3 worm cellular contexts compared by ENCODE assay signal in genomic region chrII:512630-513029, ce11.
TF ChIP-seq lines count a peak whose summit lies in the region.

No protein-coding gene starts in this region.

TF ChIP-seq in whole organism, L2 larva, 48 proteins besides CTCF, POLR2A, EP300 and RAD21:
- TF ChIP-seq mab-5 (tag; optimal IDR thresholded peaks at IDR 0.05; lab: Kevin White, UChicago), result peak; percentile 80
- no peak for TF ChIP-seq ZK546.5 (tag; optimal IDR thresholded peaks at IDR 0.05; lab: Kevin White, UChicago)
- no peak for TF ChIP-seq lsy-2 (tag; optimal IDR thresholded peaks at IDR 0.05; lab: Kevin White, UChicago)
- TF ChIP-seq unc-55 (GFP tag; optimal IDR thresholded peaks at IDR 0.05; lab: Kevin White, UChicago), result peak; percentile 54
- no peak for TF ChIP-seq Y55F3AM.14 (GFP tag; optimal IDR thresholded peaks at IDR 0.05; lab: Kevin White, UChicago)
- TF ChIP-seq sma-3 (GFP tag; optimal IDR thresholded peaks at IDR 0.05; lab: Kevin White, UChicago), result no peak

TF ChIP-seq in whole organism, L3 larva, 47 proteins besides CTCF, POLR2A, EP300 and RAD21:
- peak; percentile 53 for TF ChIP-seq elt-1 (tag; optimal IDR thresholded peaks at IDR 0.05; lab: Kevin White, UChicago)
- peak; percentile 4 for TF ChIP-seq lin-39 (tag; optimal IDR thresholded peaks at IDR 0.05; lab: Kevin White, UChicago)
- TF ChIP-seq nhr-76 (tag; optimal IDR thresholded peaks at IDR 0.05; lab: Kevin White, UChicago), result no peak
TF ChIP-seq in whole organism, L3 larva: peak in this region for 2.

TF ChIP-seq in whole organism, L4 larva, 104 proteins besides CTCF, POLR2A, EP300 and RAD21:
- peak; percentile 25; the same call in 1 of the 2 replicates for TF ChIP-seq ceh-20 (GFP tag; IDR thresholded peaks at IDR 0.05; lab: Robert Waterston, UW)
- peak in 1 of 2 experiments; percentile 40 for TF ChIP-seq unc-62 (GFP tag; optimal IDR thresholded peaks at IDR 0.05 in 1 of 2; lab: Kevin White, UChicago)
- TF ChIP-seq unc-62 (tag; optimal IDR thresholded peaks at IDR 0.05; lab: Kevin White, UChicago), result no peak
- no peak for TF ChIP-seq lim-7 (GFP tag; IDR thresholded peaks at IDR 0.05; lab: Robert Waterston, UW)
- no peak for TF ChIP-seq skn-1 (tag; optimal IDR thresholded peaks at IDR 0.05; lab: Kevin White, UChicago)
- TF ChIP-seq aly-2 (tag; optimal IDR thresholded peaks at IDR 0.05; lab: Kevin White, UChicago), result no peak
- no peak for TF ChIP-seq tra-1 (GFP tag; IDR thresholded peaks at IDR 0.05; lab: Robert Waterston, UW)
